Worm (Caenorhabditis elegans): ENCODE results near the gene tsen-34.
"Not testable (repeated sequence)": the region's sequence is repeated elsewhere in the genome, so short reads cannot be mapped to it uniquely, and the experiment has no call there.

tsen-34 gene

ce11 chrIV:4196729-4197128, 18.5 kb downstream of the tsen-34 start, which contains the start of gene K06B9.6:
Gene K06B9.6, minus strand, starts transcription at chrIV:4196829.
- not testable (repeated sequence) for TF ChIP-seq ces-1 (GFP tag; optimal IDR thresholded peaks at IDR 0.05); C16A3.4 (tag; optimal IDR thresholded peaks at IDR 0.05); lir-3 (tag; optimal IDR thresholded peaks at IDR 0.05; ENCODE audit: poor library complexity)

ce11 chrIV:4197167-4197566, 18.9 kb downstream of the tsen-34 start, which contains the start of gene cyp-25A6:
Gene cyp-25A6, plus strand, starts transcription at chrIV:4197467.
- not testable (repeated sequence) for TF ChIP-seq blmp-1, jun-1, ztf-4 (tag; optimal IDR thresholded peaks at IDR 0.05)

- TF ChIP-seq nhr-77 (tag; optimal IDR thresholded peaks at IDR 0.05) (no peak), xbp-1 (tag; optimal IDR thresholded peaks at IDR 0.05) (no peak), fkh-8 (tag; optimal IDR thresholded peaks at IDR 0.05) (peak; percentile 21), nhr-11 (tag; optimal IDR thresholded peaks at IDR 0.05) (no peak)
Measured at ce11 chrIV:4204275-4204674, 26.0 kb downstream of the tsen-34 start, which contains the start of gene pax-2. Gene pax-2, minus strand, starts transcription at chrIV:4204375.

ce11 chrIV:4207088-4207487, 28.8 kb downstream of the tsen-34 start, which contains the start of gene osgn-1:
Gene osgn-1, plus strand, starts transcription at chrIV:4207388.
- no peak for TF ChIP-seq ceh-88 (GFP tag; IDR thresholded peaks at IDR 0.05)

- TF ChIP-seq ztf-11 (tag; optimal IDR thresholded peaks at IDR 0.05) (no peak), skn-1 (tag; optimal IDR thresholded peaks at IDR 0.05) (peak; percentile 16), nhr-77 (tag; optimal IDR thresholded peaks at IDR 0.05) (no peak), fkh-8 (tag; optimal IDR thresholded peaks at IDR 0.05) (no peak)
Measured at ce11 chrIV:4209084-4209483, 30.8 kb downstream of the tsen-34 start.

- TF ChIP-seq hlh-17 (GFP tag; optimal IDR thresholded peaks at IDR 0.05; ENCODE audit: borderline replicate concordance) (no peak), lir-3 (tag; optimal IDR thresholded peaks at IDR 0.05; ENCODE audit: poor library complexity) (no peak), C04F5.9 (tag; optimal IDR thresholded peaks at IDR 0.05) (no peak), lin-35 (GFP tag; optimal IDR thresholded peaks at IDR 0.05) (no peak), elt-2 (tag; optimal IDR thresholded peaks at IDR 0.05) (no peak), isw-1 (GFP tag; IDR thresholded peaks at IDR 0.05) (no peak), zag-1 (tag; optimal IDR thresholded peaks at IDR 0.05) (no peak), nhr-85 (tag) (no peak), unc-30 (tag; optimal IDR thresholded peaks at IDR 0.05) (no peak), fkh-8 (tag; optimal IDR thresholded peaks at IDR 0.05) (peak; percentile 25), dpl-1 (GFP tag; optimal IDR thresholded peaks at IDR 0.05) (no peak), nhr-19 (GFP tag; conservative IDR thresholded peaks at IDR 0.05) (no peak), jun-1 (tag; optimal IDR thresholded peaks at IDR 0.05) (no peak), pax-3 (tag; optimal IDR thresholded peaks at IDR 0.05) (no peak), blmp-1 (tag; optimal IDR thresholded peaks at IDR 0.05) (no peak), ztf-11 (tag; optimal IDR thresholded peaks at IDR 0.05) (no peak), ets-5 (GFP tag; IDR thresholded peaks at IDR 0.05) (no peak), fos-1 (tag; optimal IDR thresholded peaks at IDR 0.05) (no peak), nhr-71 (tag; optimal IDR thresholded peaks at IDR 0.05) (peak; percentile 4), nhr-76 (tag; optimal IDR thresholded peaks at IDR 0.05) (no peak), pqm-1 (tag; optimal IDR thresholded peaks at IDR 0.05) (no peak), snu-23 (GFP tag; optimal IDR thresholded peaks at IDR 0.05) (no peak), irx-1 (tag; optimal IDR thresholded peaks at IDR 0.05) (no peak), unc-62 (GFP tag; optimal IDR thresholded peaks at IDR 0.05) (no peak), lin-14 (GFP tag; optimal IDR thresholded peaks at IDR 0.05) (peak; percentile 60), sox-4 (tag; optimal IDR thresholded peaks at IDR 0.05) (no peak), ces-1 (GFP tag; optimal IDR thresholded peaks at IDR 0.05) (no peak), mep-1 (tag; optimal IDR thresholded peaks at IDR 0.05) (no peak), aly-2 (tag; optimal IDR thresholded peaks at IDR 0.05) (no peak), vab-15 (tag; optimal IDR thresholded peaks at IDR 0.05) (no peak), nhr-237 (tag; optimal IDR thresholded peaks at IDR 0.05) (no peak), C16A3.4 (tag; optimal IDR thresholded peaks at IDR 0.05) (no peak), alr-1 (tag; optimal IDR thresholded peaks at IDR 0.05; ENCODE audit: borderline replicate concordance) (no peak), aha-1 (tag; optimal IDR thresholded peaks at IDR 0.05) (no peak), ceh-82 (tag; optimal IDR thresholded peaks at IDR 0.05) (peak in 1 of 3 experiments; percentile 7), hpl-2 (GFP tag; optimal IDR thresholded peaks at IDR 0.05) (no peak), skn-1 (tag; optimal IDR thresholded peaks at IDR 0.05) (peak; percentile 13)
Measured at ce11 chrIV:4210868-4211267, 32.6 kb downstream of the tsen-34 start.

All from whole organism, L1 larva.